Worm (Caenorhabditis elegans) whole organism, young adult: Measurements from ENCODE around the gene Y43C5B.3.

Experiments
- D2030.7 ChIP-seq: fragments of 200-800 bp; sonication (Bioruptor generic); IDR thresholded peaks from 2 replicates; pipeline ENCODE4 v1.3.6; 2022; ENCODE audit warnings: missing genetic modification reagents, missing genetic modification characterization, missing compliant biosample characterization
- F57C9.4 ChIP-seq: sonication (generic microtip); optimal IDR thresholded peaks from 2 replicates; lab custom pipeline; 2017; ENCODE audit warnings: mild to moderate bottlenecking, missing genetic modification characterization, missing compliant biosample characterization
- Y67H2A.10 ChIP-seq: fragments of 200-800 bp; sonication (Bioruptor generic); conservative IDR thresholded peaks from 2 replicates; pipeline ENCODE4 v1.3.6; 2022; ENCODE audit warnings: missing genetic modification reagents, missing genetic modification characterization, missing compliant biosample characterization
- ama-1 ChIP-seq, 3 experiments: fragments of 150-350 bp in 1 of 3; sonication (generic microtip) in 2 of 3; optimal IDR thresholded peaks; 2 replicates each; lab custom pipeline; 2014 to 2018; ENCODE audit warnings: missing biosample characterization in 2 of 3, missing genetic modification characterization in 2 of 3, missing genetic modification reagents in 2 of 3
- hrde-1 ChIP-seq: sonication (generic microtip); optimal IDR thresholded peaks from 2 replicates; lab custom pipeline; 2016; ENCODE audit warnings: missing genetic modification characterization, mild to moderate bottlenecking, missing compliant biosample characterization, moderate library complexity, missing genotype, missing genetic modification reagents, borderline replicate concordance
- let-526 ChIP-seq: fragments of 200-800 bp; sonication (Bioruptor generic); IDR thresholded peaks from 2 replicates; pipeline ENCODE4 v1.3.6; 2022; ENCODE audit warnings: missing genetic modification reagents, missing genetic modification characterization, missing compliant biosample characterization

DNA sequence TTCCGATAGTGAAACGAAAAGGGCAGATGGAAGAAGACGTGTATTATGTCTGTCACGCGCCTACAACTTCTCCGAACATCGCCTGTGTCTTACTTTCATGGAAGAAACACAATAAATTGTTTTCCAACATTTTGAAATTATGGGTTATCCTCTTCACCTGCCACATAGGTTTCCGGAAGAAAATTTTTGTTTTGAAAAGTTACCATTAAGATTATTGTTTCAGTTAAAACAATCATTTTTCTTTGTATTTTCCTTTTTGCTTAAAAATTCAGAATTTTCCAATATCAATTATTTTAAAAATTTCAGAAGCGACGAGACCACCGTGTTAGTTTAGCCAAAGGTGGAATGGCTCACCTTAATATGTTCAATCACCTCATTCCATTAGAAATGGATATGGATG is 24.2 kb downstream of the Y43C5B.3 start, which contains the start of gene mask-1:
- TF ChIP-seq ama-1 (optimal IDR thresholded peaks at IDR 0.05; lab: Kevin White, UChicago): no peak
- no peak for TF ChIP-seq ama-1 (GFP tag; optimal IDR thresholded peaks at IDR 0.05; lab: Kevin White, UChicago)
- no peak for TF ChIP-seq hrde-1 (tag; lab: Kevin White, UChicago)
- TF ChIP-seq D2030.7 (GFP tag; lab: Robert Waterston, UW): no peak
- TF ChIP-seq Y67H2A.10 (GFP tag; lab: Robert Waterston, UW): no peak
- TF ChIP-seq let-526 (GFP tag; lab: Robert Waterston, UW): no peak
- TF ChIP-seq F57C9.4 (tag; lab: Kevin White, UChicago): no peak
